Worm (Caenorhabditis elegans) whole organism, late embryonic: ENCODE measurements around the gene EGAP9.4.
A peak's percentile ranks its signal among the peaks of the same experiment; 100 is the strongest.

Experiments
- C08G9.2 ChIP-seq: sonication (generic microtip); optimal IDR thresholded peaks from 2 replicates; lab custom pipeline; 2016; ENCODE audit warnings: mild to moderate bottlenecking, missing genetic modification characterization, moderate library complexity, missing compliant biosample characterization
- C38D4.7 ChIP-seq: fragments of 200-800 bp; sonication (Bioruptor generic); optimal IDR thresholded peaks from 2 replicates; lab custom pipeline; 2018; ENCODE audit warnings: mild to moderate bottlenecking, missing genetic modification characterization, moderate library complexity, missing compliant biosample characterization
- F13H6.1 ChIP-seq: sonication (generic microtip); optimal IDR thresholded peaks from 2 replicates; lab custom pipeline; 2016; ENCODE audit warnings: missing genetic modification characterization, missing compliant biosample characterization
- T23F11.4 ChIP-seq: fragments of 200-800 bp; sonication (Bioruptor generic); optimal IDR thresholded peaks from 2 replicates; lab custom pipeline; 2018; ENCODE audit warnings: mild to moderate bottlenecking, missing genetic modification characterization, missing compliant biosample characterization
- ahr-1 ChIP-seq: sonication (generic microtip); optimal IDR thresholded peaks from 2 replicates; lab custom pipeline; 2016; ENCODE audit warnings: missing genetic modification characterization, missing compliant biosample characterization
- ama-1 ChIP-seq: fragments of 150-350 bp; optimal IDR thresholded peaks from 2 replicates; lab custom pipeline; 2014
- ceh-14 ChIP-seq: sonication (generic microtip); optimal IDR thresholded peaks from 2 replicates; lab custom pipeline; 2016; ENCODE audit warnings: missing genotype, missing genetic modification characterization, missing compliant biosample characterization
- ceh-2 ChIP-seq: sonication (generic microtip); optimal IDR thresholded peaks from 2 replicates; lab custom pipeline; 2016; ENCODE audit warnings: missing genotype, missing genetic modification characterization, missing compliant biosample characterization
- ceh-22 ChIP-seq: sonication (generic microtip); optimal IDR thresholded peaks from 2 replicates; lab custom pipeline; 2017; ENCODE audit warnings: missing biosample characterization, missing genetic modification characterization
- ceh-24 ChIP-seq: sonication (generic microtip); optimal IDR thresholded peaks from 2 replicates; lab custom pipeline; 2016; ENCODE audit warnings: mild to moderate bottlenecking, missing genetic modification characterization, missing compliant biosample characterization
- ceh-30 ChIP-seq: fragments of 150-350 bp; optimal IDR thresholded peaks from 2 replicates; lab custom pipeline; 2014; ENCODE audit warnings: missing biosample characterization, missing genetic modification characterization
- ceh-34 ChIP-seq: sonication (generic microtip); optimal IDR thresholded peaks from 2 replicates; lab custom pipeline; 2016; ENCODE audit warnings: mild to moderate bottlenecking, missing genetic modification characterization, missing compliant biosample characterization
- ceh-45 ChIP-seq: fragments of 200-800 bp; sonication (Bioruptor generic); IDR thresholded peaks from 2 replicates; pipeline ENCODE4 v1.3.6; 2022; ENCODE audit warnings: missing genetic modification reagents, missing genetic modification characterization, missing compliant biosample characterization
- ceh-48 ChIP-seq: sonication (generic microtip); optimal IDR thresholded peaks from 2 replicates; lab custom pipeline; 2016; ENCODE audit warnings: missing genetic modification characterization, inconsistent platforms, missing compliant biosample characterization
- ceh-6 ChIP-seq: fragments of 200-800 bp; sonication (Bioruptor generic); optimal IDR thresholded peaks from 2 replicates; lab custom pipeline; 2018; ENCODE audit warnings: mild to moderate bottlenecking, missing genetic modification characterization, missing compliant biosample characterization
- ceh-9 ChIP-seq: sonication (generic microtip); optimal IDR thresholded peaks from 2 replicates; lab custom pipeline; 2016; ENCODE audit warnings: mild to moderate bottlenecking, missing genetic modification characterization, inconsistent platforms, missing compliant biosample characterization
- che-1 ChIP-seq: sonication (generic microtip); optimal IDR thresholded peaks from 2 replicates; lab custom pipeline; 2016; ENCODE audit warnings: mild to moderate bottlenecking, missing genetic modification characterization, missing compliant biosample characterization
- dmd-4 ChIP-seq: sonication (generic microtip); optimal IDR thresholded peaks from 2 replicates; lab custom pipeline; 2016; ENCODE audit warnings: borderline replicate concordance, missing genetic modification characterization, missing compliant biosample characterization
- dve-1 ChIP-seq: sonication (generic microtip); optimal IDR thresholded peaks from 2 replicates; lab custom pipeline; 2017; ENCODE audit warnings: antibody characterized with exemption, mild to moderate bottlenecking, missing genetic modification characterization, missing compliant biosample characterization
- elt-2 ChIP-seq: sonication (generic microtip); optimal IDR thresholded peaks from 2 replicates; lab custom pipeline; 2016; ENCODE audit warnings: missing genetic modification reagents, missing genetic modification characterization, missing compliant biosample characterization
- elt-4 ChIP-seq: sonication (generic microtip); optimal IDR thresholded peaks from 2 replicates; lab custom pipeline; 2016; ENCODE audit warnings: missing genetic modification characterization, missing compliant biosample characterization
- fkh-6 ChIP-seq: sonication (generic microtip); optimal IDR thresholded peaks from 2 replicates; lab custom pipeline; 2016; ENCODE audit warnings: missing genetic modification characterization, missing compliant biosample characterization
- hlh-13 ChIP-seq: fragments of 200-800 bp; sonication (Bioruptor generic); optimal IDR thresholded peaks from 2 replicates; lab custom pipeline; 2018; ENCODE audit warnings: mild to moderate bottlenecking, missing genetic modification characterization, missing compliant biosample characterization
- hlh-15 ChIP-seq: sonication (generic microtip); optimal IDR thresholded peaks from 2 replicates; lab custom pipeline; 2016; ENCODE audit warnings: missing genetic modification characterization, missing compliant biosample characterization
- hlh-8 ChIP-seq: sonication (generic microtip); optimal IDR thresholded peaks from 2 replicates; lab custom pipeline; 2016; ENCODE audit warnings: missing genotype, missing genetic modification characterization, missing compliant biosample characterization
- lim-6 ChIP-seq: sonication (generic microtip); optimal IDR thresholded peaks from 2 replicates; lab custom pipeline; 2016; ENCODE audit warnings: missing genetic modification characterization, missing compliant biosample characterization
- nfya-1 ChIP-seq: sonication (generic microtip); optimal IDR thresholded peaks from 2 replicates; lab custom pipeline; 2017; ENCODE audit warnings: missing genetic modification characterization, mild to moderate bottlenecking, missing compliant biosample characterization, antibody characterized with exemption, moderate library complexity
- odd-2 ChIP-seq: sonication (generic microtip); optimal IDR thresholded peaks from 2 replicates; lab custom pipeline; 2017; ENCODE audit warnings: antibody characterized with exemption, mild to moderate bottlenecking, missing genetic modification characterization, missing compliant biosample characterization
- pha-2 ChIP-seq: sonication (generic microtip); optimal IDR thresholded peaks from 2 replicates; lab custom pipeline; 2017; ENCODE audit warnings: mild to moderate bottlenecking, missing genetic modification characterization, missing compliant biosample characterization
- pqm-1 ChIP-seq: sonication (generic microtip); optimal IDR thresholded peaks from 2 replicates; lab custom pipeline; 2016; ENCODE audit warnings: missing genetic modification characterization, missing compliant biosample characterization
- ref-2 ChIP-seq: sonication (generic microtip); optimal IDR thresholded peaks from 2 replicates; lab custom pipeline; 2016; ENCODE audit warnings: missing genetic modification characterization, missing compliant biosample characterization
- rnt-1 ChIP-seq: sonication (generic microtip); optimal IDR thresholded peaks from 2 replicates; lab custom pipeline; 2016; ENCODE audit warnings: missing genetic modification characterization, missing compliant biosample characterization
- sdc-2 ChIP-seq: sonication (generic microtip); optimal IDR thresholded peaks from 2 replicates; lab custom pipeline; 2016; ENCODE audit warnings: missing genotype, missing genetic modification characterization, missing compliant biosample characterization
- sox-4 ChIP-seq: sonication (generic microtip); optimal IDR thresholded peaks from 2 replicates; lab custom pipeline; 2017; ENCODE audit warnings: mild to moderate bottlenecking, missing genetic modification characterization, inconsistent platforms, missing compliant biosample characterization
- tbx-7 ChIP-seq: sonication (generic microtip); optimal IDR thresholded peaks from 2 replicates; lab custom pipeline; 2016; ENCODE audit warnings: missing genotype, missing genetic modification characterization, missing compliant biosample characterization
- ttx-3 ChIP-seq: sonication (generic microtip); optimal IDR thresholded peaks from 2 replicates; lab custom pipeline; 2016; ENCODE audit warnings: missing genetic modification reagents, missing genetic modification characterization, missing compliant biosample characterization
- unc-3 ChIP-seq, 2 experiments: fragments of 200-800 bp in 1 of 2; sonication (Bioruptor generic) in 1 of 2; sonication (generic microtip) in 1 of 2; conservative IDR thresholded peaks in 1 of 2; optimal IDR thresholded peaks in 1 of 2; 2 replicates each; pipeline versions ENCODE4 v1.3.6 to Lab custom; 2016 to 2022; ENCODE audit warnings: missing compliant biosample characterization in 2 of 2, missing genetic modification characterization in 2 of 2, missing genetic modification reagents in 1 of 2
- unc-42 ChIP-seq: sonication (generic microtip); optimal IDR thresholded peaks from 2 replicates; lab custom pipeline; 2016; ENCODE audit warnings: missing genotype, missing genetic modification characterization, missing compliant biosample characterization
- unc-86 ChIP-seq: sonication (generic microtip); optimal IDR thresholded peaks from 2 replicates; lab custom pipeline; 2016; ENCODE audit warnings: missing genetic modification characterization, missing compliant biosample characterization
- ztf-16 ChIP-seq: sonication (generic microtip); optimal IDR thresholded peaks from 2 replicates; lab custom pipeline; 2017; ENCODE audit warnings: missing genetic modification characterization, missing compliant biosample characterization

Gene EGAP9.4

DNA sequence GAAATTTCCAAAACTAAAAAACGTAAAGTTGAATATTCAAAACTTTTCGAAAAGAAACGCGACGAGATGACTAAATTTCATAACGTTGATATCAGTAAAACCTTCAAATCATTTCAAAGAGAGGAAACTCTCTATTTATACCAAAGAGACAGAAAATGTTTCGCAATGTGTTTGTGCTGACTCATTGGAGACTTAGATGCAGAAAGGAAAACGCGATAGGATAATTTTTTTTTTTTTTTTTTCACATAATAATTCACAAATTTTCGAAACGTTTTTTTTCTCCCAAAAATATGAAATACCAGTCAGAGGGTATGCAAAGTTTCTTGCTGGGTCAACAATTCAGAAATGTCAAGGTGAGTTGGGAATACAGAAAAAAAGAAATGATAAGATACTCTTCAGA is 29.5 kb downstream of the EGAP9.4 start:
- TF ChIP-seq ceh-30 (no peak), unc-86 (tag; lab: Kevin White, UChicago) (no peak), sdc-2 (tag; lab: Kevin White, UChicago) (no peak), unc-42 (no peak), ceh-9 (tag; lab: Kevin White, UChicago) (no peak), hlh-8 (no peak), lim-6 (tag; lab: Kevin White, UChicago) (no peak), ceh-48 (tag; lab: Kevin White, UChicago) (no peak), ama-1 (lab: Kevin White, UChicago) (no peak), hlh-13 (no peak), ztf-16 (no peak), ahr-1 (tag; lab: Kevin White, UChicago) (no peak), fkh-6 (tag; lab: Kevin White, UChicago) (no peak), ttx-3 (tag; lab: Kevin White, UChicago) (no peak), pha-2 (tag; lab: Kevin White, UChicago) (no peak), elt-4 (tag; lab: Kevin White, UChicago) (no peak), ceh-22 (tag; lab: Kevin White, UChicago) (no peak), C08G9.2 (tag; lab: Kevin White, UChicago) (no peak)

DNA sequence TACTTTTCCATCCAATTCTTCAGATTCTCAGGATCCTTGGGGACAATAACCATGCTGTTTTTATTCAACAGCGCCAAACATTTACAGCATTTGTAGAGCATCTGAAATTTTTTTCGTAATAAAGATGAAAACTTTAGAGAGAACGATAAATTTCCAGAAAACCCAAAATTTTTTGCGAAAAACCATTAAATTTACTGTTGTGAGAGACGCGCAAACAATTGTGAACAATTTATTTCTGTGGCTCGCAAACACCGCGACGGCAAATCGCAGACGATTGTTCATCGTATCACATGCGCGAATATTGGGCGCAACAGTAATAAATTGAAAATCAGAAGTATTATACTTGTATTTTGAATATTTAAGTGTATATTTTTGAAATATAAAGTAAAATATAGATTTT is 34.4 kb downstream of the EGAP9.4 start, which contains the start of gene gon-14:
Gene gon-14, minus strand, starts transcription at position 101 of the 400 bp plus-strand sequence.
- TF ChIP-seq hlh-13 (no peak), C38D4.7 (no peak), ref-2 (tag; lab: Kevin White, UChicago) (no peak), ahr-1 (tag; lab: Kevin White, UChicago) (no peak), dmd-4 (tag; lab: Kevin White, UChicago) (no peak), pqm-1 (tag; lab: Kevin White, UChicago) (no peak), T23F11.4 (no peak), ceh-2 (tag; lab: Kevin White, UChicago) (no peak), ama-1 (lab: Kevin White, UChicago) (no peak), ceh-6 (GFP tag; lab: Kevin White, UChicago) (no peak), nfya-1 (tag; lab: Kevin White, UChicago) (no peak), unc-3 (GFP tag; conservative IDR thresholded peaks at IDR 0.05; lab: Robert Waterston, UW) (no peak), unc-3 (tag; optimal IDR thresholded peaks at IDR 0.05; lab: Kevin White, UChicago) (no peak), ceh-34 (tag; lab: Kevin White, UChicago) (no peak), rnt-1 (tag; lab: Kevin White, UChicago) (no peak), sox-4 (no peak), ceh-45 (no peak), ceh-22 (tag; lab: Kevin White, UChicago) (no peak), pha-2 (tag; lab: Kevin White, UChicago) (no peak), ceh-24 (tag; lab: Kevin White, UChicago) (no peak)
- TF ChIP-seq, all 69 proteins: peak for 0

DNA sequence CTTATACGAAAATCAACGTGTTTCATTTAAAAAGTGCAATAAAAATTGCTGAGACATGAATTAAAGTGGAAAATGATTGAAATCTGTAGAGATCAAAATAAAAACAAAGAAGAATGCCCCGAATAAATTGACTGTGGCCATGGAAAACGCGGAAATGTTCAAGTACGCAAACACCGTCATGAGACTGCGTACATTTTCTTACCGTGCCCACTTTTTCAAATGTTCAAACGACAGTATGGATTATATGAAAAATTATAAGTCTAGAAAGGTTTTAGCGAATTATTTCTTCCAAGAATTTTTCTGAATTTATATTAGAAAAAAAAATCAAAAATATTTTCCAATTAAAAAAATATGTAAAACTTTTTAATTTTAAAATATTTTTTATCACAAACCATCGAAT is 34.8 kb downstream of the EGAP9.4 start:
- no peak for TF ChIP-seq pqm-1 (tag; lab: Kevin White, UChicago)
- TF ChIP-seq tbx-7 (tag; lab: Kevin White, UChicago): no peak
- no peak for TF ChIP-seq odd-2 (tag; lab: Kevin White, UChicago)
- TF ChIP-seq che-1 (tag; lab: Kevin White, UChicago): no peak
- TF ChIP-seq hlh-15: no peak

DNA sequence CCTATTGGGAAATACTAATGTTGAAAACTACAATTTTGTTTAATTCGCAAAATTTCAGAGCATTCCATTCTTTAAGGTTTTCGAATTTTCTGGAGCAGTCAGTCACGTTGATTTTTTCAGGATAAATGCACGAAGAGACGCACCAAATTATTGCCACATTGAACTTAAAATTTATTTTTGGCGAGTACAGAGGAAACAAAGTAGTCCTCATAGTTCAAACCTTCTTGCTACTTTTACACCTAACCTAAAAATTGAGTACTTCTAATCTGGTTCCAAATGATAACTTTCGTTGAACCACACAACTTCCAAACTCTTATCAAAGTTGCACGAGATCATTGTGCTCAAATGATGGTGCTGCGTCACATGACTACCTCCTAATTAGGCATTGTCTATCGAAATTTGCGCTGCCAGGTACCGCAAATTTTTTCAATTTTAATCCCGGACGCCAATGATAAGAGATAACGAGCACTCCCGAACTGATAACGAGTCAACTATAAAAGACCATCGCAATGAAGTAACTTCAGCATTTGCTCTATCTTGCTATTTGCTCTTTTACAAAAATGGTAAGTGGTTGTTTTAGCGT is 37.6 kb downstream of the EGAP9.4 start, which contains the start of gene cpr-4:
Gene cpr-4, plus strand, starts transcription at position 523 of the 583 bp plus-strand sequence.
- TF ChIP-seq pqm-1 (tag; lab: Kevin White, UChicago) (peak; percentile 63), ceh-14 (tag; lab: Kevin White, UChicago) (no peak), dve-1 (tag; lab: Kevin White, UChicago) (no peak), fkh-6 (tag; lab: Kevin White, UChicago) (no peak), F13H6.1 (no peak), elt-2 (tag; lab: Kevin White, UChicago) (peak; percentile 91)
- TF ChIP-seq, all 69 proteins: peak for 2
